Worm (Caenorhabditis elegans): Measurements from ENCODE around the gene Y37H2A.18.

- TF ChIP-seq B0336.3 (GFP tag; IDR thresholded peaks at IDR 0.05) (no peak), repo-1 (tag; optimal IDR thresholded peaks at IDR 0.05) (no peak), ama-1 (optimal IDR thresholded peaks at IDR 0.05) (no peak), ama-1 (GFP tag; optimal IDR thresholded peaks at IDR 0.05) (no peak), atf-7 (tag; optimal IDR thresholded peaks at IDR 0.05) (no peak), ets-4 (GFP tag; optimal IDR thresholded peaks at IDR 0.05) (no peak), Y95B8A.8 (GFP tag; IDR thresholded peaks at IDR 0.05) (no peak)
These were observed 24.6 kb upstream of the Y37H2A.18 start, which contains the start of gene clec-48 for ce11 chrV:18157707-18158106.

Measured in whole organism, young adult.